Worm (Caenorhabditis elegans): Measurements from ENCODE around the gene F54D1.1.

F54D1.1 gene

ce11 chrIV:11285239-11285638 is 23.6 kb downstream of the F54D1.1 start:
- TF ChIP-seq ces-1 (GFP tag; optimal IDR thresholded peaks at IDR 0.05) (no peak), nhr-237 (tag; optimal IDR thresholded peaks at IDR 0.05) (no peak), mls-2 (tag; optimal IDR thresholded peaks at IDR 0.05) (no peak), flh-1 (GFP tag; optimal IDR thresholded peaks at IDR 0.05) (no peak)

DNA sequence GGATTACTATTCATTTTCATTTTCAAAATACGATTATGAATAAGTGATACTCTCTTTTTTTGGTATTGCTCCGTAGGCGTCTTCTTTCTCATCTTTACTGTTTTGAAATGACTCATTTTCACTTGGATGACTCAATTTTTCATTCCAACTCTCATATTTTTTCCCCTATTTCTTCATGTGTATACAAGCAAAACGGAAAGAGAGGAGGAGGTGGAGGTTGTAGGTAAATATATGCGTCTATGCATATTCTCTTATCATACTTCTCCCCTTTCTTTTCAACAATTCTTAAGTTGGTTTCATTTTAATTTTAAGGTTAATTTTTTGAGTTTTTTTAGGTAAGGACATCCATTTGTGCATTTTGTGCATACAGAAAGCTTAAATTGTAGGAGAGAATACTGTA is 24.5 kb downstream of the F54D1.1 start:
- TF ChIP-seq tbx-8 (GFP tag; optimal IDR thresholded peaks at IDR 0.05) (no peak), ceh-43 (GFP tag; optimal IDR thresholded peaks at IDR 0.05) (no peak), hlh-1 (tag; optimal IDR thresholded peaks at IDR 0.05) (no peak), cnd-1 (tag; optimal IDR thresholded peaks at IDR 0.05) (no peak), mls-2 (tag; optimal IDR thresholded peaks at IDR 0.05) (no peak), elt-1 (tag; optimal IDR thresholded peaks at IDR 0.05; ENCODE audit: borderline replicate concordance, insufficient read depth) (no peak), nhr-28 (tag; optimal IDR thresholded peaks at IDR 0.05) (no peak)

DNA sequence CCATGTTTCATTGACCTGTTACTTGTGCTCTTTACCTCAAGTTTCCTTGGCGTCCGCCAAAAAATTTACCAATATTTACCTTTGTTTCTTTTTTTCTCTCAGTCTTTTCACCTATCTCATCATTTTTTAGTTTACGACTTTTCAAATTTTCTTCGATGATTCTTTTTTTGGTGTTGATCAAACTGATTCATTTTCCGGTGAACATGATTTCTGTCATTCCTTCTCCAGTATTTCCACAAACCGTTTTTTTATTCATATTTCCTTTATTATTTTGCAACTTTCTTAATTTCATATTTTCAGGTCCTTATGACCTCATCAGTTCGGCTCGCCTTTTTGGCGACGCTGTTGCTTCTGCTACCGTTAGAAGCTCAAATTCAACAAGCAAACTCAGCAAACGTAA is 25.9 kb downstream of the F54D1.1 start, which contains the start of gene F54D1.6:
Gene F54D1.6, plus strand, starts transcription at position 301 of the 400 bp plus-strand sequence.
- TF ChIP-seq elt-3 (tag; optimal IDR thresholded peaks at IDR 0.05) (no peak), blmp-1 (tag; optimal IDR thresholded peaks at IDR 0.05) (no peak), M03D4.4 (tag; optimal IDR thresholded peaks at IDR 0.05) (no peak), lsy-2 (tag; optimal IDR thresholded peaks at IDR 0.05) (no peak), pha-4 (tag; optimal IDR thresholded peaks at IDR 0.05) (no peak), tbx-8 (GFP tag; optimal IDR thresholded peaks at IDR 0.05) (no peak), nhr-76 (tag; optimal IDR thresholded peaks at IDR 0.05) (no peak), unc-62 (GFP tag; optimal IDR thresholded peaks at IDR 0.05) (no peak)

- no peak for TF ChIP-seq nhr-2 (tag; optimal IDR thresholded peaks at IDR 0.05)
- no peak for TF ChIP-seq lin-13 (tag; optimal IDR thresholded peaks at IDR 0.05)
- no peak for TF ChIP-seq elt-1 (tag; optimal IDR thresholded peaks at IDR 0.05; ENCODE audit: borderline replicate concordance, insufficient read depth)
- no peak for TF ChIP-seq lsy-2 (tag; optimal IDR thresholded peaks at IDR 0.05)
- TF ChIP-seq snpc-4 (tag; optimal IDR thresholded peaks at IDR 0.05) = no peak
- TF ChIP-seq mls-2 (tag; optimal IDR thresholded peaks at IDR 0.05) = no peak
- no peak for TF ChIP-seq sem-2 (GFP tag; optimal IDR thresholded peaks at IDR 0.05)
- no peak for TF ChIP-seq ham-2 (GFP tag; optimal IDR thresholded peaks at IDR 0.05)
Measured at ce11 chrIV:11288965-11289364, 27.3 kb downstream of the F54D1.1 start.

DNA sequence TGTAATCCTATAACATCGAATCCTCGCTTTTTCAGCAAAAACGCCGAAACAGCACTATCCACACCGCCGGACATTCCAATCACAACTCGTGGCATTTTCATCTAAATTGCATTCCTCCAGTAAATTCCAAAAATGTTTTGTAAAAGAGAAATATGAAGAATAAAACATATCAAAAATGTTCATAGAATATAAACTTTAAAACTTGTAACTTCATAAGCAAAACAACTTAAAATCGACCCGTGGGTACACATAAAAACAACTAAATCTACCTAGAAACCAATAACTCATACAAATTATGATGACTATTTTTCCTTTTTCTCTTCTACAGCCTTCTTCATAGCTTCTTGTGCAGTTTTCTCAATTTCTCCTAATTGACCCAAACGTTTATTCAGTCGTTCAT is 35.2 kb downstream of the F54D1.1 start, which contains the start of gene mttu-1:
Gene mttu-1, minus strand, starts transcription at position 101 of the 400 bp plus-strand sequence.
- TF ChIP-seq mab-5 (tag; optimal IDR thresholded peaks at IDR 0.05) (no peak), elt-3 (tag; optimal IDR thresholded peaks at IDR 0.05) (no peak), ceh-83 (GFP tag; optimal IDR thresholded peaks at IDR 0.05) (no peak), ceh-43 (GFP tag; optimal IDR thresholded peaks at IDR 0.05) (no peak), unc-62 (GFP tag; optimal IDR thresholded peaks at IDR 0.05) (no peak), lsy-2 (tag; optimal IDR thresholded peaks at IDR 0.05) (no peak), tbx-8 (GFP tag; optimal IDR thresholded peaks at IDR 0.05) (no peak), unc-39 (tag; optimal IDR thresholded peaks at IDR 0.05) (no peak), lin-13 (tag; optimal IDR thresholded peaks at IDR 0.05) (no peak), drap-1 (GFP tag; optimal IDR thresholded peaks at IDR 0.05) (no peak), sptf-1 (tag; optimal IDR thresholded peaks at IDR 0.05) (no peak), unc-120 (tag; optimal IDR thresholded peaks at IDR 0.05; ENCODE audit: poor library complexity, severe bottlenecking) (no peak), hlh-1 (tag; optimal IDR thresholded peaks at IDR 0.05) (no peak), lin-32 (GFP tag; optimal IDR thresholded peaks at IDR 0.05) (no peak), elt-1 (tag; optimal IDR thresholded peaks at IDR 0.05; ENCODE audit: borderline replicate concordance, insufficient read depth) (no peak)
